Fruit fly (Drosophila melanogaster) whole organism, embryonic: ENCODE measurements around the gene UbcE2H.
A peak's percentile ranks its signal among the peaks of the same experiment; 100 is the strongest.

ENCODE experiments used
- Ada2b ChIP-seq: fragments of 200-800 bp; sonication (Bioruptor generic); IDR thresholded peaks from 2 replicates; pipeline ENCODE4 v1.3.6; 2022; ENCODE audit warnings: missing biosample characterization, missing genetic modification characterization
- Adf1 ChIP-seq: fragments of 200-800 bp; sonication (Bioruptor generic); IDR thresholded peaks from 2 replicates; pipeline ENCODE4 v1.3.6; 2022; ENCODE audit warnings: missing biosample characterization, missing genetic modification characterization
- CG10209 ChIP-seq: fragments of 200-800 bp; sonication (Bioruptor generic); optimal IDR thresholded peaks from 3 replicates; lab custom pipeline; 2017; ENCODE audit warnings: missing biosample characterization, mild to moderate bottlenecking, missing genetic modification characterization, missing genetic modification reagents
- CG10321 ChIP-seq: fragments of 200-800 bp; sonication (Bioruptor generic); IDR thresholded peaks from 2 replicates; pipeline ENCODE4 v1.3.6; 2022; ENCODE audit warnings: missing biosample characterization, missing genetic modification characterization
- CG10431 ChIP-seq: fragments of 200-800 bp; sonication (Bioruptor generic); optimal IDR thresholded peaks from 3 replicates; lab custom pipeline; 2018; ENCODE audit warnings: missing biosample characterization, mild to moderate bottlenecking, missing genetic modification characterization
- CG11247 ChIP-seq: fragments of 200-800 bp; sonication (Bioruptor generic); IDR thresholded peaks from 2 replicates; pipeline ENCODE4 v1.3.6; 2022; ENCODE audit warnings: missing biosample characterization, missing genetic modification characterization
- CG11695 ChIP-seq: fragments of 200-800 bp; sonication (Bioruptor generic); IDR thresholded peaks from 3 replicates; pipeline ENCODE4 v1.3.6; 2022; ENCODE audit warnings: missing biosample characterization, missing genetic modification characterization
- CG14710 ChIP-seq: fragments of 200-800 bp; sonication (Bioruptor generic); optimal IDR thresholded peaks from 3 replicates; lab custom pipeline; 2019; ENCODE audit warnings: missing biosample characterization, mild to moderate bottlenecking, missing genetic modification characterization, moderate library complexity
- CG17359 ChIP-seq: fragments of 200-800 bp; sonication (Bioruptor generic); optimal IDR thresholded peaks from 3 replicates; lab custom pipeline; 2018; ENCODE audit warnings: missing biosample characterization, mild to moderate bottlenecking, missing genetic modification characterization, moderate library complexity
- CG17912 ChIP-seq: fragments of 200-800 bp; sonication (Bioruptor generic); optimal IDR thresholded peaks from 2 replicates; lab custom pipeline; 2018; ENCODE audit warnings: missing biosample characterization, mild to moderate bottlenecking, missing genetic modification characterization
- CG18011 ChIP-seq: fragments of 200-800 bp; sonication (Bioruptor generic); optimal IDR thresholded peaks from 2 replicates; lab custom pipeline; 2017; ENCODE audit warnings: missing biosample characterization, missing genetic modification characterization, mild to moderate bottlenecking, moderate library complexity, missing genotype
- CG3163 ChIP-seq: fragments of 200-800 bp; sonication (Bioruptor generic); optimal IDR thresholded peaks from 3 replicates; lab custom pipeline; 2016; ENCODE audit warnings: missing biosample characterization, missing genetic modification characterization
- CG3281 ChIP-seq: fragments of 200-800 bp; sonication (Bioruptor generic); optimal IDR thresholded peaks from 3 replicates; lab custom pipeline; 2017; ENCODE audit warnings: missing biosample characterization, mild to moderate bottlenecking, missing genetic modification characterization
- CG4282 ChIP-seq: fragments of 200-800 bp; sonication (Bioruptor generic); optimal IDR thresholded peaks from 2 replicates; lab custom pipeline; 2016; ENCODE audit warnings: missing biosample characterization, missing genetic modification characterization
- CG6683 ChIP-seq: fragments of 200-800 bp; sonication (Bioruptor generic); optimal IDR thresholded peaks from 2 replicates; lab custom pipeline; 2017; ENCODE audit warnings: missing biosample characterization, mild to moderate bottlenecking, missing genetic modification characterization, missing genetic modification reagents
- CG6791 ChIP-seq: fragments of 200-800 bp; sonication (Bioruptor generic); IDR thresholded peaks from 3 replicates; pipeline ENCODE4 v1.3.6; 2022; ENCODE audit warnings: missing biosample characterization, missing genetic modification characterization; ENCODE audit not compliant: partially characterized antibody
- CG6813 ChIP-seq: fragments of 200-800 bp; sonication (Bioruptor generic); optimal IDR thresholded peaks from 2 replicates; lab custom pipeline; 2017; ENCODE audit warnings: missing biosample characterization, missing genetic modification characterization, mild to moderate bottlenecking, moderate library complexity, missing genetic modification reagents
- CG8388 ChIP-seq: fragments of 200-800 bp; sonication (Bioruptor generic); optimal IDR thresholded peaks from 2 replicates; lab custom pipeline; 2019; ENCODE audit warnings: missing biosample characterization, mild to moderate bottlenecking, missing genetic modification characterization, moderate library complexity
- CG8765 ChIP-seq: fragments of 200-800 bp; sonication (Bioruptor generic); IDR thresholded peaks from 2 replicates; pipeline ENCODE4 v1.3.6; 2022; ENCODE audit warnings: missing biosample characterization, missing genetic modification characterization
- ERR ChIP-seq: fragments of 200-800 bp; sonication (Bioruptor generic); optimal IDR thresholded peaks from 2 replicates; lab custom pipeline; 2016; ENCODE audit warnings: missing biosample characterization, missing genetic modification characterization
- GATAe ChIP-seq: fragments of 200-800 bp; sonication (Bioruptor generic); conservative IDR thresholded peaks from 2 replicates; pipeline ENCODE4 v1.3.6; 2022; ENCODE audit warnings: missing biosample characterization, missing genetic modification characterization
- Hey ChIP-seq: fragments of 200-800 bp; sonication (Bioruptor generic); optimal IDR thresholded peaks from 3 replicates; lab custom pipeline; 2018; ENCODE audit warnings: missing biosample characterization, mild to moderate bottlenecking, missing genetic modification characterization
- Meics ChIP-seq: fragments of 200-800 bp; sonication (Bioruptor generic); optimal IDR thresholded peaks from 2 replicates; lab custom pipeline; 2017; ENCODE audit warnings: missing biosample characterization, mild to moderate bottlenecking, missing genetic modification characterization
- Mes4 ChIP-seq: fragments of 200-800 bp; sonication (Bioruptor generic); optimal IDR thresholded peaks from 2 replicates; lab custom pipeline; 2016; ENCODE audit warnings: missing biosample characterization, missing genetic modification characterization
- Optix ChIP-seq: fragments of 200-800 bp; sonication (Bioruptor generic); IDR thresholded peaks from 3 replicates; pipeline ENCODE4 v1.3.6; 2022; ENCODE audit warnings: missing biosample characterization, missing genetic modification characterization
- Sin3A ChIP-seq: fragments of >200 bp; optimal IDR thresholded peaks from 2 replicates; lab custom pipeline; 2018
- Usf ChIP-seq: fragments of 200-800 bp; sonication (Bioruptor generic); optimal IDR thresholded peaks from 2 replicates; lab custom pipeline; 2017; ENCODE audit warnings: missing genotype, missing biosample characterization, missing genetic modification characterization
- ac ChIP-seq: fragments of 200-800 bp; sonication (Bioruptor generic); optimal IDR thresholded peaks from 3 replicates; lab custom pipeline; 2017; ENCODE audit warnings: missing biosample characterization, mild to moderate bottlenecking, missing genetic modification characterization
- ci ChIP-seq: fragments of 200-800 bp; sonication (Bioruptor generic); IDR thresholded peaks from 3 replicates; pipeline ENCODE4 v1.3.6; 2022; ENCODE audit warnings: missing biosample characterization, missing genetic modification characterization
- crp ChIP-seq, 2 experiments: fragments of 200-800 bp; sonication (Bioruptor generic); optimal IDR thresholded peaks; 2 replicates in 1 of 2; 3 replicates in 1 of 2; lab custom pipeline; 2017; ENCODE audit warnings: missing biosample characterization in 2 of 2, missing genetic modification characterization in 2 of 2, mild to moderate bottlenecking in 1 of 2, moderate library complexity in 1 of 2
- cwo ChIP-seq: fragments of 200-800 bp; sonication (Bioruptor generic); optimal IDR thresholded peaks from 3 replicates; lab custom pipeline; 2017; ENCODE audit warnings: missing biosample characterization, missing genetic modification characterization, mild to moderate bottlenecking, moderate library complexity, missing genetic modification reagents
- gt ChIP-seq: fragments of 200-800 bp; sonication (Bioruptor generic); IDR thresholded peaks from 2 replicates; pipeline ENCODE4 v1.3.6; 2022; ENCODE audit warnings: missing biosample characterization, missing genetic modification characterization
- lbe ChIP-seq: fragments of 200-800 bp; sonication (Bioruptor generic); optimal IDR thresholded peaks from 2 replicates; lab custom pipeline; 2016; ENCODE audit warnings: missing biosample characterization, mild to moderate bottlenecking, missing genetic modification characterization
- luna ChIP-seq: fragments of 200-800 bp; sonication (Bioruptor generic); optimal IDR thresholded peaks from 2 replicates; lab custom pipeline; 2016; ENCODE audit warnings: missing biosample characterization, missing genetic modification characterization
- rib ChIP-seq: fragments of 200-800 bp; sonication (Bioruptor generic); IDR thresholded peaks from 2 replicates; pipeline ENCODE4 v1.3.6; 2022; ENCODE audit warnings: missing biosample characterization, missing genetic modification characterization
- ro ChIP-seq: fragments of 200-800 bp; sonication (Bioruptor generic); IDR thresholded peaks from 2 replicates; pipeline ENCODE4 v1.3.6; 2022; ENCODE audit warnings: missing biosample characterization, missing genetic modification characterization
- row ChIP-seq: fragments of 200-800 bp; sonication (Bioruptor generic); IDR thresholded peaks from 3 replicates; pipeline ENCODE4 v1.3.6; 2022; ENCODE audit warnings: missing biosample characterization, missing genetic modification characterization
- sim ChIP-seq: fragments of 200-800 bp; sonication (Bioruptor generic); IDR thresholded peaks from 2 replicates; pipeline ENCODE4 v1.3.6; 2022; ENCODE audit warnings: missing biosample characterization, missing genetic modification characterization
- sug ChIP-seq: fragments of 200-800 bp; optimal IDR thresholded peaks from 2 replicates; lab custom pipeline; 2019; ENCODE audit warnings: missing biosample characterization, mild to moderate bottlenecking, missing genetic modification characterization, moderate library complexity
- tap ChIP-seq: fragments of 200-800 bp; optimal IDR thresholded peaks from 3 replicates; lab custom pipeline; 2019; ENCODE audit warnings: missing biosample characterization, mild to moderate bottlenecking, missing genetic modification characterization, moderate library complexity
- toy ChIP-seq: fragments of 200-800 bp; sonication (Bioruptor generic); IDR thresholded peaks from 2 replicates; pipeline ENCODE4 v1.3.6; 2022; ENCODE audit warnings: missing biosample characterization, missing genetic modification characterization
- tx ChIP-seq: fragments of 200-800 bp; sonication (Bioruptor generic); optimal IDR thresholded peaks from 2 replicates; lab custom pipeline; 2016; ENCODE audit warnings: missing biosample characterization, missing genetic modification characterization
- vvl ChIP-seq: fragments of 200-800 bp; sonication (Bioruptor generic); IDR thresholded peaks from 2 replicates; pipeline ENCODE4 v1.3.6; 2022; ENCODE audit warnings: missing biosample characterization, missing genetic modification characterization
- z ChIP-seq: fragments of 200-800 bp; sonication (Bioruptor generic); IDR thresholded peaks from 3 replicates; pipeline ENCODE4 v1.3.6; 2022; ENCODE audit warnings: missing biosample characterization, missing genetic modification characterization

Gene UbcE2H

dm6 chrX:8058446-8058900 is 35.4 kb downstream of the UbcE2H start (continued):
- no peak for TF ChIP-seq Sin3A (lab: Kevin White, UChicago)
- TF ChIP-seq gt (GFP tag; lab: Robert Waterston, UW) = no peak
- TF ChIP-seq ac = peak; percentile 47
- peak; percentile 12 for TF ChIP-seq CG6683 (GFP tag; lab: Kevin White, UChicago)
- TF ChIP-seq Optix (GFP tag; lab: Robert Waterston, UW) = no peak
- TF ChIP-seq luna (GFP tag; lab: Kevin White, UChicago) = no peak
- TF ChIP-seq sug = peak; percentile 30
- TF ChIP-seq toy (GFP tag; lab: Robert Waterston, UW) = no peak
- peak; percentile 79 for TF ChIP-seq vvl (GFP tag; lab: Robert Waterston, UW)
- peak; percentile 15 for TF ChIP-seq Meics (GFP tag; lab: Kevin White, UChicago)
- TF ChIP-seq CG3281 (GFP tag; lab: Kevin White, UChicago) = no peak
- no peak for TF ChIP-seq CG14710
- TF ChIP-seq ERR (GFP tag; lab: Kevin White, UChicago) = no peak
- TF ChIP-seq CG17359 (tag; lab: Kevin White, UChicago) = no peak
- TF ChIP-seq CG10431 (GFP tag; lab: Kevin White, UChicago) = peak; percentile 83
- no peak for TF ChIP-seq CG4282 (GFP tag; lab: Kevin White, UChicago)
- no peak for TF ChIP-seq CG11695
- TF ChIP-seq CG6813 (GFP tag; lab: Kevin White, UChicago) = peak; percentile 29
- no peak for TF ChIP-seq CG6791
- TF ChIP-seq cwo (GFP tag; lab: Kevin White, UChicago) = peak; percentile 19
- TF ChIP-seq CG10321 = peak; percentile 95
- no peak for TF ChIP-seq CG11247 (GFP tag; lab: Robert Waterston, UW)
- no peak for TF ChIP-seq Hey (tag; lab: Kevin White, UChicago)
- TF ChIP-seq sim (GFP tag; lab: Robert Waterston, UW) = no peak
- TF ChIP-seq ci (GFP tag; lab: Robert Waterston, UW) = peak; percentile 67; the same call in 2 of the 3 replicates
- TF ChIP-seq CG17912 = peak; percentile 13
- TF ChIP-seq Adf1 (GFP tag; lab: Robert Waterston, UW) = peak; percentile 34; the same call in 1 of the 2 replicates
- TF ChIP-seq tap (tag; lab: Kevin White, UChicago) = no peak
- no peak for TF ChIP-seq CG8388 (GFP tag; lab: Kevin White, UChicago)
- no peak for TF ChIP-seq tx (GFP tag; lab: Kevin White, UChicago)
- TF ChIP-seq GATAe (GFP tag; lab: Robert Waterston, UW) = no peak
- no peak for TF ChIP-seq Mes4 (GFP tag; lab: Kevin White, UChicago)
- TF ChIP-seq CG18011 (GFP tag; lab: Kevin White, UChicago) = no peak
- peak; percentile 78; the same call in 1 of the 2 replicates for TF ChIP-seq rib (GFP tag; lab: Robert Waterston, UW)
- no peak for TF ChIP-seq CG10209 (GFP tag; lab: Kevin White, UChicago)
- TF ChIP-seq row = peak; percentile 7; the same call in 1 of the 3 replicates
- TF ChIP-seq lbe (GFP tag; lab: Kevin White, UChicago) = peak; percentile 3
- no peak for TF ChIP-seq Usf
- no peak for TF ChIP-seq Ada2b (GFP tag; lab: Robert Waterston, UW)
- no peak for TF ChIP-seq crp (GFP tag; optimal IDR thresholded peaks at IDR 0.05; lab: Kevin White, UChicago)
- TF ChIP-seq CG8765 = peak; percentile 37; the same call in 1 of the 2 replicates
- no peak for TF ChIP-seq ro (GFP tag; lab: Robert Waterston, UW)
- TF ChIP-seq z (GFP tag; lab: Robert Waterston, UW) = peak; percentile 63; the same call in 2 of the 3 replicates
- peak; percentile 35 for TF ChIP-seq CG3163 (GFP tag; lab: Kevin White, UChicago)
